Worm (Caenorhabditis elegans) whole organism, late embryonic: ENCODE measurements around the gene nstp-6.

Source experiments
- C38D4.7 ChIP-seq: fragments of 200-800 bp; sonication (Bioruptor generic); optimal IDR thresholded peaks from 2 replicates; lab custom pipeline; 2018; ENCODE audit warnings: mild to moderate bottlenecking, missing genetic modification characterization, moderate library complexity, missing compliant biosample characterization
- F13H6.1 ChIP-seq: sonication (generic microtip); optimal IDR thresholded peaks from 2 replicates; lab custom pipeline; 2016; ENCODE audit warnings: missing genetic modification characterization, missing compliant biosample characterization
- K02D7.2 ChIP-seq: sonication (generic microtip); optimal IDR thresholded peaks from 2 replicates; lab custom pipeline; 2017; ENCODE audit warnings: mild to moderate bottlenecking, missing genetic modification characterization, missing compliant biosample characterization
- K09A11.1 ChIP-seq: sonication (generic microtip); optimal IDR thresholded peaks from 2 replicates; lab custom pipeline; 2017; ENCODE audit warnings: antibody characterized with exemption, mild to moderate bottlenecking, missing genetic modification characterization, missing compliant biosample characterization; ENCODE audit not compliant: insufficient read depth
- T23F11.4 ChIP-seq: fragments of 200-800 bp; sonication (Bioruptor generic); optimal IDR thresholded peaks from 2 replicates; lab custom pipeline; 2018; ENCODE audit warnings: mild to moderate bottlenecking, missing genetic modification characterization, missing compliant biosample characterization
- ceh-14 ChIP-seq: sonication (generic microtip); optimal IDR thresholded peaks from 2 replicates; lab custom pipeline; 2016; ENCODE audit warnings: missing genotype, missing genetic modification characterization, missing compliant biosample characterization
- ceh-19 ChIP-seq: fragments of 200-800 bp; sonication (Bioruptor generic); optimal IDR thresholded peaks from 2 replicates; lab custom pipeline; 2018; ENCODE audit warnings: mild to moderate bottlenecking, missing genetic modification characterization, missing compliant biosample characterization
- ceh-2 ChIP-seq: sonication (generic microtip); optimal IDR thresholded peaks from 2 replicates; lab custom pipeline; 2016; ENCODE audit warnings: missing genotype, missing genetic modification characterization, missing compliant biosample characterization
- ceh-22 ChIP-seq: sonication (generic microtip); optimal IDR thresholded peaks from 2 replicates; lab custom pipeline; 2017; ENCODE audit warnings: missing biosample characterization, missing genetic modification characterization
- ceh-24 ChIP-seq: sonication (generic microtip); optimal IDR thresholded peaks from 2 replicates; lab custom pipeline; 2016; ENCODE audit warnings: mild to moderate bottlenecking, missing genetic modification characterization, missing compliant biosample characterization
- ceh-31 ChIP-seq: sonication (generic microtip); optimal IDR thresholded peaks from 2 replicates; lab custom pipeline; 2016; ENCODE audit warnings: missing genetic modification characterization, missing compliant biosample characterization
- ceh-48 ChIP-seq: sonication (generic microtip); optimal IDR thresholded peaks from 2 replicates; lab custom pipeline; 2016; ENCODE audit warnings: missing genetic modification characterization, inconsistent platforms, missing compliant biosample characterization
- ceh-6 ChIP-seq: fragments of 200-800 bp; sonication (Bioruptor generic); optimal IDR thresholded peaks from 2 replicates; lab custom pipeline; 2018; ENCODE audit warnings: mild to moderate bottlenecking, missing genetic modification characterization, missing compliant biosample characterization
- dmd-4 ChIP-seq: sonication (generic microtip); optimal IDR thresholded peaks from 2 replicates; lab custom pipeline; 2016; ENCODE audit warnings: borderline replicate concordance, missing genetic modification characterization, missing compliant biosample characterization
- elt-4 ChIP-seq: sonication (generic microtip); optimal IDR thresholded peaks from 2 replicates; lab custom pipeline; 2016; ENCODE audit warnings: missing genetic modification characterization, missing compliant biosample characterization
- ets-4 ChIP-seq: sonication (generic microtip); optimal IDR thresholded peaks from 2 replicates; lab custom pipeline; 2016; ENCODE audit warnings: missing genetic modification characterization, missing compliant biosample characterization
- fax-1 ChIP-seq: sonication (generic microtip); optimal IDR thresholded peaks from 2 replicates; lab custom pipeline; 2016; ENCODE audit warnings: missing genotype, missing genetic modification characterization, missing compliant biosample characterization
- hlh-30 ChIP-seq: sonication (generic microtip); optimal IDR thresholded peaks from 2 replicates; lab custom pipeline; 2017; ENCODE audit warnings: antibody characterized with exemption, missing genetic modification characterization, missing compliant biosample characterization; ENCODE audit not compliant: insufficient read depth
- lim-6 ChIP-seq: sonication (generic microtip); optimal IDR thresholded peaks from 2 replicates; lab custom pipeline; 2016; ENCODE audit warnings: missing genetic modification characterization, missing compliant biosample characterization
- lin-11 ChIP-seq: fragments of 200-800 bp; sonication (Bioruptor generic); optimal IDR thresholded peaks from 2 replicates; lab custom pipeline; 2018; ENCODE audit warnings: mild to moderate bottlenecking, missing genetic modification characterization, missing compliant biosample characterization
- mec-3 ChIP-seq: sonication (generic microtip); optimal IDR thresholded peaks from 2 replicates; lab custom pipeline; 2016; ENCODE audit warnings: borderline replicate concordance, missing genetic modification characterization, missing compliant biosample characterization
- nhr-232 ChIP-seq: sonication (generic microtip); optimal IDR thresholded peaks from 2 replicates; lab custom pipeline; 2016; ENCODE audit warnings: missing genetic modification characterization, missing compliant biosample characterization
- npax-4 ChIP-seq: sonication (generic microtip); optimal IDR thresholded peaks from 2 replicates; lab custom pipeline; 2016; ENCODE audit warnings: missing genetic modification characterization, missing compliant biosample characterization
- odd-2 ChIP-seq: sonication (generic microtip); optimal IDR thresholded peaks from 2 replicates; lab custom pipeline; 2017; ENCODE audit warnings: antibody characterized with exemption, mild to moderate bottlenecking, missing genetic modification characterization, missing compliant biosample characterization
- pag-3 ChIP-seq: sonication (generic microtip); optimal IDR thresholded peaks from 2 replicates; lab custom pipeline; 2016; ENCODE audit warnings: missing compliant biosample characterization, missing genetic modification characterization, borderline replicate concordance
- pat-9 ChIP-seq: fragments of 200-800 bp; sonication (Bioruptor generic); optimal IDR thresholded peaks from 2 replicates; lab custom pipeline; 2018; ENCODE audit warnings: mild to moderate bottlenecking, missing genetic modification characterization, moderate library complexity, missing compliant biosample characterization
- pha-2 ChIP-seq: sonication (generic microtip); optimal IDR thresholded peaks from 2 replicates; lab custom pipeline; 2017; ENCODE audit warnings: mild to moderate bottlenecking, missing genetic modification characterization, missing compliant biosample characterization
- pha-4 ChIP-seq: fragments of 150-350 bp; optimal IDR thresholded peaks from 2 replicates; lab custom pipeline; 2018; ENCODE audit warnings: missing biosample characterization, missing genetic modification reagents, missing genetic modification characterization
- pqm-1 ChIP-seq: sonication (generic microtip); optimal IDR thresholded peaks from 2 replicates; lab custom pipeline; 2016; ENCODE audit warnings: missing genetic modification characterization, missing compliant biosample characterization
- rnt-1 ChIP-seq: sonication (generic microtip); optimal IDR thresholded peaks from 2 replicates; lab custom pipeline; 2016; ENCODE audit warnings: missing genetic modification characterization, missing compliant biosample characterization
- sdc-2 ChIP-seq: sonication (generic microtip); optimal IDR thresholded peaks from 2 replicates; lab custom pipeline; 2016; ENCODE audit warnings: missing genotype, missing genetic modification characterization, missing compliant biosample characterization
- sox-2 ChIP-seq: fragments of 200-800 bp; sonication (Bioruptor generic); IDR thresholded peaks from 2 replicates; pipeline ENCODE4 v1.3.6; 2022; ENCODE audit warnings: missing genetic modification reagents, missing genetic modification characterization, missing compliant biosample characterization
- sox-4 ChIP-seq: sonication (generic microtip); optimal IDR thresholded peaks from 2 replicates; lab custom pipeline; 2017; ENCODE audit warnings: mild to moderate bottlenecking, missing genetic modification characterization, inconsistent platforms, missing compliant biosample characterization
- syd-9 ChIP-seq: sonication (generic microtip); optimal IDR thresholded peaks from 2 replicates; lab custom pipeline; 2016; ENCODE audit warnings: mild to moderate bottlenecking, missing genetic modification characterization, moderate library complexity, missing compliant biosample characterization
- tbx-2 ChIP-seq: sonication (generic microtip); optimal IDR thresholded peaks from 2 replicates; lab custom pipeline; 2016; ENCODE audit warnings: missing genetic modification characterization, missing compliant biosample characterization
- tbx-7 ChIP-seq: sonication (generic microtip); optimal IDR thresholded peaks from 2 replicates; lab custom pipeline; 2016; ENCODE audit warnings: missing genotype, missing genetic modification characterization, missing compliant biosample characterization
- unc-42 ChIP-seq: sonication (generic microtip); optimal IDR thresholded peaks from 2 replicates; lab custom pipeline; 2016; ENCODE audit warnings: missing genotype, missing genetic modification characterization, missing compliant biosample characterization
- unc-55 ChIP-seq: sonication (generic microtip); optimal IDR thresholded peaks from 2 replicates; lab custom pipeline; 2017; ENCODE audit warnings: missing biosample characterization, missing genetic modification reagents, missing genetic modification characterization
- ztf-16 ChIP-seq: sonication (generic microtip); optimal IDR thresholded peaks from 2 replicates; lab custom pipeline; 2017; ENCODE audit warnings: missing genetic modification characterization, missing compliant biosample characterization

The nstp-6 gene

DNA sequence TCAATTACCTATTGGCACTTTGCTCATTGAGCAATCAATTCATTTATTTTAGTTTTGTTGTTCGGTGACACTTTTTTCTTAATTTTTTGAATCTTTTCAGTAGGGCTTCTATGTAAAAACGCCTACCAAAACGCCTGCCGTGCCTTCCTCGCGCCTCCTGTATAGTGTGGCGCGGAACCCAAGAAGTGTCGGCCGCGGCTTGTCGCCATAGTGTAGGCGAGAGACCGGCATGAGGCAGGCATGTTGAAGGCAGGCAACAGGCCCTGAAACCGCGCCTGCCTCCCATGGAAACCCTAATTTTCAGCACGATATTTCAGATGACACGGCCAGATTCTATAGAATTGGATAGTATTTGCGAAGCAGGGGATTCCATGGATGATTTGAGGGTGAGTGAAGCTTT is 21.2 kb upstream of the nstp-6 start, which contains the start of gene otpl-1:
TSS of gene otpl-1 (plus strand) at position 372 of the 400 bp plus-strand sequence.
- TF ChIP-seq pag-3 (tag; lab: Kevin White, UChicago), result no peak
- TF ChIP-seq sdc-2 (tag; lab: Kevin White, UChicago), result no peak
- TF ChIP-seq ceh-14 (tag; lab: Kevin White, UChicago), result no peak
- TF ChIP-seq F13H6.1 (tag; lab: Kevin White, UChicago), result no peak

DNA sequence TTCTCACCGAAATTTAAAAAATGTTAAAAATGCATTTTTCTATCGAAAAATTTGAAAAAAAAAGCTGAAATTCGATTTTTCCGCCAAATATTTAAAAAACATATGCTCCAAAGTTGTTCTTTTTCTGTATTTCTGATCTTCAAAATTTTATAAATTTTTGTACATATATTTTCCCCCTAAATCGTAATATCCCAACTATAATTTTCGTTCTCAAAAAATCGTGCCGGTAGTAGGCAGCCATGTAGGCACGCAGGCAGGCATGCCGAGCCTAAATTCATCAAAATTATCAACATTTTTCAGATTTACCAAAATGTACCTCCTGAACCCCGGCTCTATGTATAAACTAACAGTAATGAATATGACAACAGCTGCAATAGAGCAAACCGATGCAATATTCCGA is 17.5 kb upstream of the nstp-6 start, which contains the start of gene sre-5:
TSS of gene sre-5 (plus strand) at position 301 of the 400 bp plus-strand sequence.
- TF ChIP-seq sox-4 (tag; lab: Kevin White, UChicago) (no peak), T23F11.4 (GFP tag; lab: Kevin White, UChicago) (no peak), ets-4 (tag; lab: Kevin White, UChicago) (no peak), ceh-31 (no peak), pqm-1 (tag; lab: Kevin White, UChicago) (no peak), K09A11.1 (no peak), ceh-19 (no peak), ceh-48 (no peak), ceh-2 (no peak)

DNA sequence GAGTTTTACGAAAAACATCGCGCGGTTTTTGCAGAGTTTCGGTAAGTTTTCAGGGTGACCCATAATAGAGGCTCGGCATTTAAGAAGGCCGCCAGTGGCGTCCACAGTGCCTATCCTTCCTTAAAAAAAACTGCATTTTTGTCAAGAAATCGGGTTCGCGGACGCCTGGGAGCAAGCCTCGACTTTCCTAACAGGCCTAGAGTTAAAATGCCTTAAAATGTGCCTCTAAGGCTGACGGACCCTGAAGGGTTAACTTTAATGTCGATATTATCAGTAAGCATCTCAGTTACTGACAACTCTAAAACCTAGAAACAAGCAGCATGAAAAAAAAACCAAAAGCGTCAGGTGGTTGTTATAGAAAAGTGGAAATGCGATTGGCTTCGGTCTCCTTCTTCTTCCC is 11.8 kb upstream of the nstp-6 start:
- no peak for TF ChIP-seq ceh-22 (tag; lab: Kevin White, UChicago)
- no peak for TF ChIP-seq dmd-4 (tag; lab: Kevin White, UChicago)
- no peak for TF ChIP-seq pha-2 (tag; lab: Kevin White, UChicago)
- no peak for TF ChIP-seq odd-2 (tag; lab: Kevin White, UChicago)
- TF ChIP-seq C38D4.7 (GFP tag; lab: Kevin White, UChicago), result no peak
- TF ChIP-seq ceh-2, result no peak
- no peak for TF ChIP-seq ceh-6 (GFP tag; lab: Kevin White, UChicago)
- no peak for TF ChIP-seq npax-4 (tag; lab: Kevin White, UChicago)
- no peak for TF ChIP-seq fax-1 (tag; lab: Kevin White, UChicago)
- no peak for TF ChIP-seq unc-55 (GFP tag; lab: Kevin White, UChicago)
- no peak for TF ChIP-seq hlh-30 (tag; lab: Kevin White, UChicago)
- no peak for TF ChIP-seq pag-3 (tag; lab: Kevin White, UChicago)
- no peak for TF ChIP-seq ceh-24 (tag; lab: Kevin White, UChicago)
- no peak for TF ChIP-seq sox-2 (GFP tag; lab: Robert Waterston, UW)
- TF ChIP-seq ceh-48, result no peak
- TF ChIP-seq mec-3, result no peak
- no peak for TF ChIP-seq tbx-2 (tag; lab: Kevin White, UChicago)
- no peak for TF ChIP-seq pha-4 (tag; lab: Kevin White, UChicago)

DNA sequence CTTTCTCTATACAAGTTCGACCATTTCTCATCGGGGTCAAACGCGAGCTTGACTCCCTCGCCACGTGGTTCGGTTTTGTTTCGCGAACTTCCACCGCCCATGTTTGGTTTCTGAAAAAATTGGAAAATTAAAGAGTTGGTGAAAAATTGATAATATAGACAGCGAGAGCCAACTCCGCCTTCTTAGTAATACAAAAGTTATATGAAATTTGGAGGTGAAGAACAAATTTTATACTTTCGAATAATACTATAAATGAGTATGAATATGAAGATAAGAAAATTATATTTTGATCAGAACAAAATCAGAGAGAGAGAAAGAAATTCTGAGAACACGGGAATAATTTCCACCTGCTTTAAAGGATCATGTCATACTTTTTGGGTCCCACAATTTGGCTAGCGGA is 9.9 kb upstream of the nstp-6 start, which contains the start of gene osm-9:
TSS of gene osm-9 (minus strand) at position 101 of the 400 bp plus-strand sequence.
- TF ChIP-seq nhr-232 (no peak), syd-9 (tag; lab: Kevin White, UChicago) (no peak), sox-4 (tag; lab: Kevin White, UChicago) (no peak), elt-4 (no peak)

DNA sequence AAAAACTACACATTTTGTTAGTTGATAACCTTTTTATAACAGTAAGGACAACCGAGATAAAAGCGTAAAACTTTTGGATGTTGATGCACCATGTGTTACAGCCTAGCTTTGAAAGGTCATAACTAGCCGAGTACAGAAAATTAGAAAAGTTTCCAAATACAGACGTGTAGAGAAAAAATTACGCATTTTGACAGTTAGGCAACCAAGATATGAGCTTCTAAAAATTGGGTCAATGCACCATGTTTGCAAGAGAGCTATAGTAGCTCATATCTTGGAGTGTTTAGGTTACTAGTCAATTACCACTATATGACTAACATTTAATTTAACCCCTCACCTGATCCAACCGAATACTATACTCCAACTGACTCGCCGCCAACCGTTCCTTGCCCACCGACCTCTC is 5.5 kb upstream of the nstp-6 start:
- TF ChIP-seq lin-11 (tag; lab: Kevin White, UChicago) (no peak), tbx-7 (tag; lab: Kevin White, UChicago) (no peak), ceh-14 (tag; lab: Kevin White, UChicago) (no peak), C38D4.7 (GFP tag; lab: Kevin White, UChicago) (no peak), rnt-1 (tag; lab: Kevin White, UChicago) (no peak), ztf-16 (no peak), pat-9 (tag; lab: Kevin White, UChicago) (no peak), unc-42 (no peak), ceh-6 (GFP tag; lab: Kevin White, UChicago) (no peak), lim-6 (tag; lab: Kevin White, UChicago) (no peak), K02D7.2 (tag; lab: Kevin White, UChicago) (no peak), sox-2 (GFP tag; lab: Robert Waterston, UW) (no peak), ets-4 (tag; lab: Kevin White, UChicago) (no peak), elt-4 (no peak)
